Fruit fly (Drosophila melanogaster) whole organism, embryonic: ENCODE data around the gene Tsf1.
A peak's percentile ranks its signal among the peaks of the same experiment; 100 is the strongest.

Experiments
- Bdp1 ChIP-seq: fragments of 200-800 bp; sonication (Bioruptor generic); optimal IDR thresholded peaks from 3 replicates; lab custom pipeline; 2016; ENCODE audit warnings: missing biosample characterization, missing genetic modification characterization
- BtbVII ChIP-seq: fragments of 200-800 bp; sonication (Bioruptor generic); optimal IDR thresholded peaks from 3 replicates; lab custom pipeline; 2017; ENCODE audit warnings: missing biosample characterization, mild to moderate bottlenecking, missing genetic modification characterization
- CG10147 ChIP-seq: fragments of 200-800 bp; sonication (Bioruptor generic); optimal IDR thresholded peaks from 2 replicates; lab custom pipeline; 2019; ENCODE audit warnings: missing biosample characterization, mild to moderate bottlenecking, missing genetic modification characterization, moderate library complexity
- CG11085 ChIP-seq: fragments of 200-800 bp; sonication (Bioruptor generic); IDR thresholded peaks from 2 replicates; pipeline ENCODE4 v1.3.6; 2022; ENCODE audit warnings: missing biosample characterization, missing genetic modification characterization
- CG11696 ChIP-seq: fragments of 200-800 bp; sonication (Bioruptor generic); IDR thresholded peaks from 2 replicates; pipeline ENCODE4 v1.3.6; 2022; ENCODE audit warnings: missing biosample characterization, missing genetic modification characterization
- CG12744 ChIP-seq: fragments of 200-800 bp; sonication (Bioruptor generic); optimal IDR thresholded peaks from 2 replicates; lab custom pipeline; 2016; ENCODE audit warnings: missing biosample characterization, missing genetic modification characterization
- CG12942 ChIP-seq: fragments of 200-800 bp; sonication (Bioruptor generic); optimal IDR thresholded peaks from 3 replicates; lab custom pipeline; 2016; ENCODE audit warnings: missing biosample characterization, missing genetic modification characterization
- CG13296 ChIP-seq: fragments of 200-800 bp; sonication (Bioruptor generic); optimal IDR thresholded peaks from 3 replicates; lab custom pipeline; 2018; ENCODE audit warnings: missing biosample characterization, mild to moderate bottlenecking, missing genetic modification characterization
- CG13624 ChIP-seq: fragments of 200-800 bp; sonication (Bioruptor generic); optimal IDR thresholded peaks from 2 replicates; lab custom pipeline; 2016; ENCODE audit warnings: missing biosample characterization, missing genetic modification characterization
- CG17568 ChIP-seq: fragments of 200-800 bp; sonication (Bioruptor generic); optimal IDR thresholded peaks from 2 replicates; lab custom pipeline; 2018; ENCODE audit warnings: missing biosample characterization, mild to moderate bottlenecking, missing genetic modification characterization, moderate library complexity
- CG18764 ChIP-seq: fragments of 200-800 bp; sonication (Bioruptor generic); optimal IDR thresholded peaks from 3 replicates; lab custom pipeline; 2016; ENCODE audit warnings: missing biosample characterization, missing genetic modification characterization
- CG31388 ChIP-seq: fragments of 200-800 bp; sonication (Bioruptor generic); optimal IDR thresholded peaks from 2 replicates; lab custom pipeline; 2016; ENCODE audit warnings: missing biosample characterization, missing genetic modification characterization
- CG3407 ChIP-seq: fragments of 200-800 bp; sonication (Bioruptor generic); optimal IDR thresholded peaks from 2 replicates; lab custom pipeline; 2018; ENCODE audit warnings: missing biosample characterization, mild to moderate bottlenecking, missing genetic modification characterization
- CG6254 ChIP-seq: fragments of 200-800 bp; sonication (Bioruptor generic); optimal IDR thresholded peaks from 3 replicates; lab custom pipeline; 2017; ENCODE audit warnings: mild to moderate bottlenecking, missing biosample characterization, missing genetic modification reagents, missing genetic modification characterization
- CG8290 ChIP-seq, 3 experiments: fragments of 200-800 bp; sonication (Bioruptor generic); optimal IDR thresholded peaks; 2 replicates each; lab custom pipeline; 2016 to 2019; ENCODE audit warnings: missing biosample characterization in 3 of 3, missing genetic modification characterization in 3 of 3, mild to moderate bottlenecking in 2 of 3, moderate library complexity in 1 of 3
- Dad ChIP-seq: fragments of 200-800 bp; sonication (Bioruptor generic); optimal IDR thresholded peaks from 3 replicates; lab custom pipeline; 2016; ENCODE audit warnings: missing biosample characterization, missing genetic modification characterization
- Dp ChIP-seq: fragments of 200-800 bp; sonication (Bioruptor generic); optimal IDR thresholded peaks from 2 replicates; lab custom pipeline; 2018; ENCODE audit warnings: missing biosample characterization, mild to moderate bottlenecking, missing genetic modification characterization, moderate library complexity
- H2.0 ChIP-seq: fragments of 200-800 bp; sonication (Bioruptor generic); IDR thresholded peaks from 2 replicates; pipeline ENCODE4 v1.3.6; 2022; ENCODE audit warnings: missing biosample characterization, missing genetic modification characterization
- HHEX ChIP-seq: fragments of 200-800 bp; sonication (Bioruptor generic); optimal IDR thresholded peaks from 3 replicates; lab custom pipeline; 2017; ENCODE audit warnings: missing biosample characterization, mild to moderate bottlenecking, missing genetic modification characterization, missing genetic modification reagents
- Jarid2 ChIP-seq: fragments of 200-800 bp; sonication (Bioruptor generic); optimal IDR thresholded peaks from 3 replicates; lab custom pipeline; 2017; ENCODE audit warnings: mild to moderate bottlenecking, missing biosample characterization, missing genetic modification reagents, missing genetic modification characterization
- MBD-R2 ChIP-seq: fragments of 200-800 bp; sonication (Bioruptor generic); IDR thresholded peaks from 2 replicates; pipeline ENCODE4 v1.3.6; 2022; ENCODE audit warnings: missing biosample characterization, missing genetic modification characterization
- Myb ChIP-seq: fragments of 200-800 bp; sonication (Bioruptor generic); optimal IDR thresholded peaks from 2 replicates; lab custom pipeline; 2016; ENCODE audit warnings: missing biosample characterization, missing genetic modification characterization
- NC2β ChIP-seq: fragments of 200-800 bp; sonication (Bioruptor generic); optimal IDR thresholded peaks from 2 replicates; lab custom pipeline; 2016; ENCODE audit warnings: missing biosample characterization, missing genetic modification characterization
- Nf-YB ChIP-seq: fragments of 200-800 bp; sonication (Bioruptor generic); optimal IDR thresholded peaks from 3 replicates; lab custom pipeline; 2019; ENCODE audit warnings: missing biosample characterization, mild to moderate bottlenecking, missing genetic modification characterization, moderate library complexity
- Nf-YC ChIP-seq: fragments of 200-800 bp; optimal IDR thresholded peaks from 3 replicates; lab custom pipeline; 2019; ENCODE audit warnings: missing biosample characterization, mild to moderate bottlenecking, missing genetic modification characterization, moderate library complexity
- Pdp1 ChIP-seq, 2 experiments: fragments of 200-800 bp; sonication (Bioruptor generic); optimal IDR thresholded peaks; 3 replicates each; lab custom pipeline; 2016; ENCODE audit warnings: missing biosample characterization in 2 of 2, missing genetic modification characterization in 2 of 2, mild to moderate bottlenecking in 1 of 2, moderate library complexity in 1 of 2
- YL-1 ChIP-seq: fragments of 200-800 bp; sonication (Bioruptor generic); optimal IDR thresholded peaks from 3 replicates; lab custom pipeline; 2017; ENCODE audit warnings: missing biosample characterization, mild to moderate bottlenecking, missing genetic modification characterization
- cad ChIP-seq: fragments of >200 bp; optimal IDR thresholded peaks from 2 replicates; lab custom pipeline; 2017; ENCODE audit warnings: missing biosample characterization, missing genetic modification characterization
- chm ChIP-seq: fragments of 200-800 bp; sonication (Bioruptor generic); IDR thresholded peaks from 2 replicates; pipeline ENCODE4 v1.3.6; 2022; ENCODE audit warnings: missing biosample characterization, missing genetic modification characterization
- crol ChIP-seq: fragments of 200-800 bp; sonication (Bioruptor generic); IDR thresholded peaks from 2 replicates; pipeline ENCODE4 v1.3.6; 2022; ENCODE audit warnings: missing biosample characterization, missing genetic modification characterization
- dimm ChIP-seq: fragments of 200-800 bp; sonication (Bioruptor generic); IDR thresholded peaks from 2 replicates; pipeline ENCODE4 v1.3.6; 2022; ENCODE audit warnings: missing biosample characterization, missing genetic modification characterization
- dmrt11E ChIP-seq: fragments of 200-800 bp; sonication (Bioruptor generic); optimal IDR thresholded peaks from 3 replicates; lab custom pipeline; 2018; ENCODE audit warnings: missing biosample characterization, mild to moderate bottlenecking, missing genetic modification characterization, moderate library complexity
- en ChIP-seq: fragments of 200-800 bp; sonication (Bioruptor generic); optimal IDR thresholded peaks from 2 replicates; lab custom pipeline; 2016; ENCODE audit warnings: missing biosample characterization, missing genetic modification characterization
- fru ChIP-seq: fragments of >200 bp; optimal IDR thresholded peaks from 2 replicates; lab custom pipeline; 2017
- gem ChIP-seq: fragments of 200-800 bp; sonication (Bioruptor generic); optimal IDR thresholded peaks from 2 replicates; lab custom pipeline; 2019; ENCODE audit warnings: missing biosample characterization, mild to moderate bottlenecking, missing genetic modification characterization, moderate library complexity
- gro ChIP-seq: fragments of 200-800 bp; sonication (Bioruptor generic); optimal IDR thresholded peaks from 2 replicates; lab custom pipeline; 2016; ENCODE audit warnings: missing biosample characterization, missing genetic modification characterization
- hkb ChIP-seq, 2 experiments: fragments of 200-800 bp in 1 of 2; fragments of >200 bp in 1 of 2; sonication (Bioruptor generic) in 1 of 2; IDR thresholded peaks in 1 of 2; optimal IDR thresholded peaks in 1 of 2; 2 replicates each; pipeline versions ENCODE4 v1.3.6 to Lab custom; 2017 to 2022; ENCODE audit warnings: missing biosample characterization in 1 of 2, missing genetic modification characterization in 1 of 2
- lov ChIP-seq, 2 experiments: fragments of 200-800 bp in 1 of 2; fragments of >200 bp in 1 of 2; sonication (Bioruptor generic) in 1 of 2; IDR thresholded peaks in 1 of 2; optimal IDR thresholded peaks in 1 of 2; 2 replicates in 1 of 2; 3 replicates in 1 of 2; pipeline versions ENCODE4 v1.3.6 to Lab custom; 2017 to 2022; ENCODE audit warnings: missing biosample characterization in 1 of 2, missing genetic modification characterization in 1 of 2
- nmo ChIP-seq: fragments of 200-800 bp; sonication (Bioruptor generic); optimal IDR thresholded peaks from 2 replicates; lab custom pipeline; 2018; ENCODE audit warnings: missing biosample characterization, mild to moderate bottlenecking, missing genetic modification characterization, moderate library complexity
- pb ChIP-seq: fragments of 200-800 bp; sonication (Bioruptor generic); optimal IDR thresholded peaks from 3 replicates; lab custom pipeline; 2016; ENCODE audit warnings: missing biosample characterization, missing genetic modification characterization
- pfk ChIP-seq: fragments of 200-800 bp; sonication (Bioruptor generic); optimal IDR thresholded peaks from 2 replicates; lab custom pipeline; 2018; ENCODE audit warnings: missing biosample characterization, mild to moderate bottlenecking, missing genetic modification characterization, moderate library complexity
- pho ChIP-seq: fragments of 200-800 bp; sonication (Bioruptor generic); optimal IDR thresholded peaks from 2 replicates; lab custom pipeline; 2016; ENCODE audit warnings: missing biosample characterization, missing genetic modification characterization
- repo ChIP-seq: fragments of 200-800 bp; sonication (Bioruptor generic); optimal IDR thresholded peaks from 2 replicates; lab custom pipeline; 2016; ENCODE audit warnings: missing biosample characterization, missing genetic modification characterization
- sim ChIP-seq: fragments of 200-800 bp; sonication (Bioruptor generic); IDR thresholded peaks from 2 replicates; pipeline ENCODE4 v1.3.6; 2022; ENCODE audit warnings: missing biosample characterization, missing genetic modification characterization
- sima ChIP-seq: fragments of 200-800 bp; sonication (Bioruptor generic); optimal IDR thresholded peaks from 2 replicates; lab custom pipeline; 2016; ENCODE audit warnings: missing biosample characterization, missing genetic modification characterization
- slbo ChIP-seq: fragments of 200-800 bp; sonication (Bioruptor generic); IDR thresholded peaks from 2 replicates; pipeline ENCODE4 v1.3.6; 2022; ENCODE audit warnings: missing biosample characterization, missing genetic modification characterization
- ssp ChIP-seq: fragments of 200-800 bp; sonication (Bioruptor generic); IDR thresholded peaks from 2 replicates; pipeline ENCODE4 v1.3.6; 2022; ENCODE audit warnings: missing biosample characterization, missing genetic modification characterization
- twi ChIP-seq: fragments of 200-800 bp; optimal IDR thresholded peaks from 2 replicates; lab custom pipeline; 2019; ENCODE audit warnings: missing biosample characterization, mild to moderate bottlenecking, missing genetic modification characterization, moderate library complexity
- wor ChIP-seq: fragments of 200-800 bp; sonication (Bioruptor generic); IDR thresholded peaks from 2 replicates; pipeline ENCODE4 v1.3.6; 2022; ENCODE audit warnings: missing biosample characterization, missing genetic modification characterization
- yki ChIP-seq: fragments of >200 bp; optimal IDR thresholded peaks from 3 replicates; lab custom pipeline; 2018
- z ChIP-seq: fragments of 200-800 bp; sonication (Bioruptor generic); IDR thresholded peaks from 3 replicates; pipeline ENCODE4 v1.3.6; 2022; ENCODE audit warnings: missing biosample characterization, missing genetic modification characterization

The Tsf1 gene

DNA sequence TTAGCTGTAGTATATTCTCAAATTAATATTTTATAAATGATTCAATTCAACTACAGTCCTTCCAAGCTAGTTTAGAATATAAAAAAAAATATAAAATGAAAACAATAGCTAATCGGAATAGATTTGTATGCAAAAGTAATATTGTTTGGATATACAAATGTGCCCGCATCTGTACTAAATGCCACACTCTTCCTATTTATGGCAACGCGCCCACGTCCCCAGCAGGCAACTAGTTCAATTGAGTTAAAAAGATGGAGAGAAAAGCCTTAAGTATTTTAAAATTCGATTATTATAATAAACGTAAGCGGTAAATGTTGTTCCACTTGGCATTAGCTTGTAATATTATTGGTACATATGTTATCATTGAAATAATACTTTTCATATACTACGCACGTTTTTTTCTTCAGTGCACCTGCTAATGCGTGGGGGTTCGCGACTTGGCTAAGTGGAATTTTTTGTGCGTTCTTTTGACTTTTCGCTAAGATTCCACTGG is 18.7 kb downstream of the Tsf1 start (continued):
- TF ChIP-seq Pdp1 (GFP tag; optimal IDR thresholded peaks at IDR 0.05; lab: Kevin White, UChicago) (peak; percentile 3 to 47), Dp (GFP tag; lab: Kevin White, UChicago) (no peak), Dad (GFP tag; lab: Kevin White, UChicago) (peak; percentile 11), CG6254 (GFP tag; lab: Kevin White, UChicago) (peak; percentile 49), CG11085 (GFP tag; lab: Robert Waterston, UW) (no peak), CG17568 (GFP tag; lab: Kevin White, UChicago) (peak; percentile 70), yki (lab: Kevin White, UChicago) (no peak), sima (GFP tag; lab: Kevin White, UChicago) (no peak), Nf-YC (tag; lab: Kevin White, UChicago) (no peak), lov (optimal IDR thresholded peaks at IDR 0.05; lab: Kevin White, UChicago) (no peak), lov (GFP tag; IDR thresholded peaks at IDR 0.05; lab: Robert Waterston, UW) (no peak), CG12942 (GFP tag; lab: Kevin White, UChicago) (peak; percentile 64), pb (GFP tag; lab: Kevin White, UChicago) (no peak), Nf-YB (GFP tag; lab: Kevin White, UChicago) (peak; percentile 40), CG18764 (GFP tag; lab: Kevin White, UChicago) (no peak), nmo (peak; percentile 87), hkb (optimal IDR thresholded peaks at IDR 0.05; lab: Kevin White, UChicago) (no peak), hkb (GFP tag; IDR thresholded peaks at IDR 0.05; lab: Robert Waterston, UW) (peak; percentile 24; the same call in 1 of the 2 replicates), BtbVII (GFP tag; lab: Kevin White, UChicago) (peak; percentile 35), CG10147 (GFP tag; lab: Kevin White, UChicago) (peak; percentile 49), z (GFP tag; lab: Robert Waterston, UW) (no peak), slbo (GFP tag; lab: Robert Waterston, UW) (peak; percentile 73), CG12744 (GFP tag; lab: Kevin White, UChicago) (no peak), CG13624 (GFP tag; lab: Kevin White, UChicago) (peak; percentile 49), cad (GFP tag; lab: Kevin White, UChicago) (no peak), crol (no peak), Jarid2 (GFP tag; lab: Kevin White, UChicago) (peak; percentile 40), CG31388 (GFP tag; lab: Kevin White, UChicago) (no peak), gem (peak; percentile 87), CG8290 (GFP tag; optimal IDR thresholded peaks at IDR 0.05; lab: Kevin White, UChicago) (no peak), CG8290 (tag; optimal IDR thresholded peaks at IDR 0.05; lab: Kevin White, UChicago) (peak in 1 of 2 experiments; percentile 52), NC2β (no peak), CG3407 (GFP tag; lab: Kevin White, UChicago) (peak; percentile 58), Myb (peak; percentile 8), twi (peak; percentile 18), fru (no peak), H2.0 (GFP tag; lab: Robert Waterston, UW) (peak; percentile 32), YL-1 (GFP tag; lab: Kevin White, UChicago) (no peak), chm (no peak), sim (GFP tag; lab: Robert Waterston, UW) (no peak), pfk (GFP tag; lab: Kevin White, UChicago) (no peak), repo (no peak), Bdp1 (GFP tag; lab: Kevin White, UChicago) (no peak), CG13296 (GFP tag; lab: Kevin White, UChicago) (peak; percentile 21), dimm (GFP tag; lab: Robert Waterston, UW) (no peak), dmrt11E (tag; lab: Kevin White, UChicago) (peak; percentile 43), ssp (peak; percentile 16; the same call in 1 of the 2 replicates), gro (GFP tag; lab: Kevin White, UChicago) (peak; percentile 35), wor (GFP tag; lab: Robert Waterston, UW) (peak; percentile 57), CG11696 (GFP tag; lab: Robert Waterston, UW) (peak; percentile 63; the same call in 1 of the 2 replicates), MBD-R2 (GFP tag; lab: Robert Waterston, UW) (no peak), pho (peak; percentile 23), en (GFP tag; lab: Kevin White, UChicago) (peak; percentile 22), HHEX (GFP tag; lab: Kevin White, UChicago) (peak; percentile 39)
